Fruit fly (Drosophila melanogaster): ENCODE data around the gene LSm-4.
A peak's percentile ranks its signal among the peaks of the same experiment; 100 is the strongest.

The LSm-4 gene

dm6 chr2L:10375464-10376236 is 29.4 kb downstream of the LSm-4 start, which contains the start of the genes CG33303 and dpr19 (continued):
- no peak for TF ChIP-seq CG14860 (GFP tag; IDR thresholded peaks at IDR 0.05; ENCODE audit: partially characterized antibody)
- TF ChIP-seq sr (GFP tag; IDR thresholded peaks at IDR 0.05), result no peak
- no peak for TF ChIP-seq CkIIα-i1 (GFP tag; IDR thresholded peaks at IDR 0.05)
- peak; percentile 64 for TF ChIP-seq zen (tag; optimal IDR thresholded peaks at IDR 0.05)
- TF ChIP-seq knrl (GFP tag; IDR thresholded peaks at IDR 0.05; ENCODE audit: partially characterized antibody), result no peak
- peak; percentile 89 for TF ChIP-seq onecut (GFP tag; IDR thresholded peaks at IDR 0.05)
- no peak for TF ChIP-seq aop (GFP tag; IDR thresholded peaks at IDR 0.05)
- peak; percentile 86 for TF ChIP-seq unpg (GFP tag; optimal IDR thresholded peaks at IDR 0.05)
- TF ChIP-seq shn (GFP tag; optimal IDR thresholded peaks at IDR 0.05), result no peak
- no peak for TF ChIP-seq HmgD (GFP tag; optimal IDR thresholded peaks at IDR 0.05)
- TF ChIP-seq ttk (GFP tag; IDR thresholded peaks at IDR 0.05), result no peak; the same call in 1 of the 2 replicates
- TF ChIP-seq H2.0 (GFP tag; IDR thresholded peaks at IDR 0.05), result peak; percentile 35; the same call in 1 of the 2 replicates
- TF ChIP-seq ac (GFP tag; optimal IDR thresholded peaks at IDR 0.05), result no peak
- no peak for TF ChIP-seq Gug (GFP tag; IDR thresholded peaks at IDR 0.05)
- no peak for TF ChIP-seq CG6272 (GFP tag; IDR thresholded peaks at IDR 0.05)
- peak; percentile 65; the same call in 2 of the 3 replicates for TF ChIP-seq Dbx (GFP tag; IDR thresholded peaks at IDR 0.05)
- TF ChIP-seq mirr (GFP tag; optimal IDR thresholded peaks at IDR 0.05), result no peak
- no peak for TF ChIP-seq Doc3 (GFP tag; IDR thresholded peaks at IDR 0.05; ENCODE audit: partially characterized antibody)
- peak; percentile 30 for TF ChIP-seq Dp (GFP tag; optimal IDR thresholded peaks at IDR 0.05)
- TF ChIP-seq CG2129 (GFP tag; IDR thresholded peaks at IDR 0.05; ENCODE audit: partially characterized antibody), result no peak
- TF ChIP-seq mam (GFP tag; optimal IDR thresholded peaks at IDR 0.05), result no peak
- TF ChIP-seq CG12299 (tag; optimal IDR thresholded peaks at IDR 0.05), result peak; percentile 81
- TF ChIP-seq CG12659 (GFP tag; optimal IDR thresholded peaks at IDR 0.05), result peak; percentile 86
- peak; percentile 83 for TF ChIP-seq Sox100B (GFP tag; optimal IDR thresholded peaks at IDR 0.05)
- TF ChIP-seq CG2120 (GFP tag; optimal IDR thresholded peaks at IDR 0.05), result peak; percentile 27
- peak; percentile 48 for TF ChIP-seq HmgZ (tag; optimal IDR thresholded peaks at IDR 0.05)
- no peak for TF ChIP-seq Dad (GFP tag; optimal IDR thresholded peaks at IDR 0.05)
- TF ChIP-seq exex (tag; optimal IDR thresholded peaks at IDR 0.05), result no peak
- no peak for TF ChIP-seq Mad (GFP tag; optimal IDR thresholded peaks at IDR 0.05)
- TF ChIP-seq ara (GFP tag; IDR thresholded peaks at IDR 0.05), result peak; percentile 57; the same call in 1 of the 2 replicates
- no peak for TF ChIP-seq fru (optimal IDR thresholded peaks at IDR 0.05)
- no peak; the same call in 1 of the 2 replicates for TF ChIP-seq chm (GFP tag; IDR thresholded peaks at IDR 0.05)
- peak; percentile 29 for TF ChIP-seq CG17912 (GFP tag; optimal IDR thresholded peaks at IDR 0.05)
- no peak for TF ChIP-seq Mrtf (GFP tag; IDR thresholded peaks at IDR 0.05)
- TF ChIP-seq gfzf (GFP tag; optimal IDR thresholded peaks at IDR 0.05), result peak; percentile 78
- TF ChIP-seq Fer3 (tag; optimal IDR thresholded peaks at IDR 0.05), result peak; percentile 71
- peak; percentile 68 for TF ChIP-seq CG6683 (GFP tag; optimal IDR thresholded peaks at IDR 0.05)
- peak; percentile 88 for TF ChIP-seq nmo (GFP tag; optimal IDR thresholded peaks at IDR 0.05)
- TF ChIP-seq CG17829 (tag; optimal IDR thresholded peaks at IDR 0.05), result peak; percentile 90
- TF ChIP-seq Elba2 (GFP tag; optimal IDR thresholded peaks at IDR 0.05), result no peak
- no peak for TF ChIP-seq luna (GFP tag; optimal IDR thresholded peaks at IDR 0.05)
- TF ChIP-seq twi (tag; optimal IDR thresholded peaks at IDR 0.05), result peak; percentile 71
- TF ChIP-seq Sry-β (GFP tag; optimal IDR thresholded peaks at IDR 0.05), result no peak
- TF ChIP-seq CG16813 (GFP tag; IDR thresholded peaks at IDR 0.05; ENCODE audit: partially characterized antibody), result no peak
- TF ChIP-seq crol (GFP tag; IDR thresholded peaks at IDR 0.05), result no peak
- TF ChIP-seq Fer1 (GFP tag; optimal IDR thresholded peaks at IDR 0.05), result peak; percentile 85
- TF ChIP-seq CG11504 (tag; optimal IDR thresholded peaks at IDR 0.05), result peak; percentile 85
- TF ChIP-seq Mes4 (GFP tag; optimal IDR thresholded peaks at IDR 0.05), result no peak
- peak; percentile 41; the same call in 1 of the 2 replicates for TF ChIP-seq CG31224 (GFP tag; IDR thresholded peaks at IDR 0.05)
- no peak for TF ChIP-seq cad (GFP tag; optimal IDR thresholded peaks at IDR 0.05)

Data from whole organism, embryonic.